Fruit fly (Drosophila melanogaster): ENCODE data around the gene CG31523.

Gene CG31523

DNA sequence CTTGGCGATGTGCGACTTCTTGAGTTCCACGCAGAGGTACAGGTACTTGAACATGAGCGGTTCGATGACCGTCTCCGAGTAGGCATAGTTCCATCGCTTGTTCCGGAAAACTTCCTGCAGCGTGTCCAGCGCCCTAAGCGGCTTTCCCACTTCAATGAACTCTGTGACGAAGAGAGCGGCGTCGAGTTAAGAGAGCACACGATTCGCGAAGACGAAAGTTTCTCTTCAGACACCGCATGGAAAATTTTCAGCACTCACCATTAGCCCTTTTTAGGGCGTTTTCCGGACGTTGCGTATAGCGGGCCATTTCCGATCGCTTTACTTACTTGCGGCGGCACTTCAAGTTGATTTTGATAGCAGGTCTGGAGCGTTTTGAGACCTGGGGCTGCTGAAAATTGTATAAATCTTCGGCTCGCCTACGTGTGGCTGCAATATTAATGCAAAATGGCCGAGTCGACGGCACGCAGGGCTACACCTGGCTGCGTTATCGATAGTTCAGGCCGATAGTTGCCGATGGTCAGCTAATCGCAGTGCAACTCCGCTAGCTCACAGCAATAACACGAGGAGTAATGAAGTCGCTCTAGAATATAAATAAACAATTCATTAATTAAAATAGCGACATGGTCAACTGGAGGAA is 45.4 kb downstream of the CG31523 start, which contains the start of the genes eIF3a and CG1074 (continued):
- TF ChIP-seq en (GFP tag; optimal IDR thresholded peaks at IDR 0.05) (no peak), CG30403 (GFP tag; optimal IDR thresholded peaks at IDR 0.05) (peak; percentile 52), CG14710 (tag; optimal IDR thresholded peaks at IDR 0.05) (peak; percentile 80), Ets97D (GFP tag; optimal IDR thresholded peaks at IDR 0.05) (peak; percentile 97), CG32772 (GFP tag; IDR thresholded peaks at IDR 0.05) (0 out of 2 replicates have a peak, but pooled peaks have one; percentile 31), CG34224 (GFP tag; IDR thresholded peaks at IDR 0.05; ENCODE audit: partially characterized antibody) (peak; percentile 93), pfk (GFP tag; optimal IDR thresholded peaks at IDR 0.05) (peak; percentile 72), NfI (GFP tag; optimal IDR thresholded peaks at IDR 0.05) (peak; percentile 77), CG10321 (GFP tag; IDR thresholded peaks at IDR 0.05) (peak; percentile 39; the same call in 1 of the 2 replicates), ham (GFP tag; IDR thresholded peaks at IDR 0.05) (no peak), chinmo (GFP tag; IDR thresholded peaks at IDR 0.05; ENCODE audit: partially characterized antibody) (peak; percentile 97), esg (GFP tag; conservative IDR thresholded peaks at IDR 0.05) (no peak), CG7786 (GFP tag; optimal IDR thresholded peaks at IDR 0.05) (peak; percentile 36), slp2 (GFP tag; optimal IDR thresholded peaks at IDR 0.05) (peak; percentile 35), GATAe (GFP tag; conservative IDR thresholded peaks at IDR 0.05) (no peak), hkb (optimal IDR thresholded peaks at IDR 0.05) (no peak), hkb (GFP tag; IDR thresholded peaks at IDR 0.05) (peak; percentile 46), Lpt (GFP tag; optimal IDR thresholded peaks at IDR 0.05) (no peak), rib (GFP tag; IDR thresholded peaks at IDR 0.05) (peak; percentile 80), CG6175 (GFP tag; IDR thresholded peaks at IDR 0.05) (peak; percentile 34; the same call in 1 of the 3 replicates), zfh2 (GFP tag; optimal IDR thresholded peaks at IDR 0.05) (peak; percentile 52), CG6654 (GFP tag; optimal IDR thresholded peaks at IDR 0.05) (no peak), CG2116 (GFP tag; optimal IDR thresholded peaks at IDR 0.05) (peak; percentile 100), Doc3 (GFP tag; IDR thresholded peaks at IDR 0.05; ENCODE audit: partially characterized antibody) (peak; percentile 86), tll (GFP tag; optimal IDR thresholded peaks at IDR 0.05) (peak in 1 of 2 experiments; percentile 68), CG13624 (GFP tag; optimal IDR thresholded peaks at IDR 0.05) (peak; percentile 85), Sry-δ (GFP tag; optimal IDR thresholded peaks at IDR 0.05) (peak; percentile 91), tx (GFP tag; optimal IDR thresholded peaks at IDR 0.05) (no peak), org-1 (GFP tag; optimal IDR thresholded peaks at IDR 0.05) (no peak), BtbVII (GFP tag; optimal IDR thresholded peaks at IDR 0.05) (peak; percentile 73), inv (GFP tag; IDR thresholded peaks at IDR 0.05; ENCODE audit: partially characterized antibody) (peak; percentile 96), prd (optimal IDR thresholded peaks at IDR 0.05) (no peak), prd (GFP tag; IDR thresholded peaks at IDR 0.05) (peak; percentile 41; the same call in 2 of the 3 replicates), caup (GFP tag; optimal IDR thresholded peaks at IDR 0.05; ENCODE audit: severe bottlenecking) (peak; percentile 78), hbn (GFP tag; IDR thresholded peaks at IDR 0.05; ENCODE audit: partially characterized antibody) (peak; percentile 91), CG8290 (GFP tag; optimal IDR thresholded peaks at IDR 0.05) (peak; percentile 6), CG8290 (tag; optimal IDR thresholded peaks at IDR 0.05) (peak; percentile 69 to 89), Dip3 (GFP tag; optimal IDR thresholded peaks at IDR 0.05) (peak; percentile 59), Spps (tag; optimal IDR thresholded peaks at IDR 0.05) (peak; percentile 30), maf-S (GFP tag; optimal IDR thresholded peaks at IDR 0.05) (peak; percentile 65), jigr1 (GFP tag; IDR thresholded peaks at IDR 0.05) (no peak), CG8924 (tag; optimal IDR thresholded peaks at IDR 0.05) (peak; percentile 83), CG11504 (tag; optimal IDR thresholded peaks at IDR 0.05) (no peak), CG1832 (GFP tag; optimal IDR thresholded peaks at IDR 0.05) (no peak), CG6689 (GFP tag; IDR thresholded peaks at IDR 0.05) (0 out of 2 replicates have a peak, but pooled peaks have one; percentile 13), dm (GFP tag; optimal IDR thresholded peaks at IDR 0.05) (peak; percentile 99), otp (GFP tag; IDR thresholded peaks at IDR 0.05) (peak; percentile 57; the same call in 2 of the 3 replicates), CG9932 (GFP tag; IDR thresholded peaks at IDR 0.05) (peak; percentile 84), lilli (GFP tag; optimal IDR thresholded peaks at IDR 0.05) (peak; percentile 79), CG4854 (GFP tag; optimal IDR thresholded peaks at IDR 0.05) (peak; percentile 55)
